Worm (Caenorhabditis elegans) whole organism, L1 larva: ENCODE results near the gene C17G10.13.

ENCODE experiments used
- ama-1 ChIP-seq: fragments of 150-350 bp; optimal IDR thresholded peaks from 2 replicates; lab custom pipeline; 2014
- ces-1 ChIP-seq: fragments of 150-350 bp; optimal IDR thresholded peaks from 2 replicates; lab custom pipeline; 2014; ENCODE audit warnings: missing biosample characterization, missing genetic modification reagents, missing genetic modification characterization
- egl-27 ChIP-seq, 2 experiments: fragments of 150-350 bp in 1 of 2; sonication (generic microtip); optimal IDR thresholded peaks; 3 replicates each; lab custom pipeline; 2017 to 2018; ENCODE audit warnings: missing biosample characterization in 2 of 2, missing genetic modification characterization in 2 of 2, missing genetic modification reagents in 2 of 2
- fos-1 ChIP-seq: fragments of 150-350 bp; optimal IDR thresholded peaks from 2 replicates; lab custom pipeline; 2014; ENCODE audit warnings: missing biosample characterization, missing genetic modification characterization
- jun-1 ChIP-seq: fragments of 150-350 bp; optimal IDR thresholded peaks from 2 replicates; lab custom pipeline; 2014; ENCODE audit warnings: missing biosample characterization, missing genetic modification reagents, missing genetic modification characterization
- swsn-7 ChIP-seq: sonication (generic microtip); optimal IDR thresholded peaks from 2 replicates; lab custom pipeline; 2016; ENCODE audit warnings: missing genetic modification characterization, missing compliant biosample characterization
- unc-130 ChIP-seq: fragments of 150-350 bp; optimal IDR thresholded peaks from 2 replicates; lab custom pipeline; 2017; ENCODE audit warnings: missing biosample characterization, missing genetic modification characterization, inconsistent platforms
- xbp-1 ChIP-seq: sonication (generic microtip); optimal IDR thresholded peaks from 2 replicates; lab custom pipeline; 2016; ENCODE audit warnings: missing genetic modification characterization, missing compliant biosample characterization
- zag-1 ChIP-seq: fragments of 150-350 bp; optimal IDR thresholded peaks from 2 replicates; lab custom pipeline; 2014; ENCODE audit warnings: missing biosample characterization, missing genetic modification characterization

DNA sequence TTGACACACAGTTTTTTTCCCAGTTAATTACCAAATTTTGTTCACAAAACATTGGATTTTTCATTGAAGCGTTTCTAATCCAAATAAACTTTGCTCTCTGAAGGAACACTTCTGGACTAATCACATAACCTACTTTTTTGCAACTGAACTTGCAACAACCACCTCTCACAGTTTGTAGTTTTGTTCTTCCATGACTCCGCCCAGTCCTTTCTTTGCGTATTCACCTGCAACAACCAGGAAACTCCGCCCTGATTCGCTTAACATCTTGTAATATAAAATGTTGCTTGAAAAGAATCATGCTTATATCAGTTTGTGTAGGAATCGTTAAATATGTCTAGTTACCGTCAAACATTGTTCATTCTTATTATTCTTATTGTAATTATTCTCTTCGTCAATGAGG lies 33.2 kb downstream of the C17G10.13 start, which contains the start of gene ins-11:
- no peak for TF ChIP-seq egl-27 (tag; optimal IDR thresholded peaks at IDR 0.05; lab: Kevin White, UChicago)
- TF ChIP-seq xbp-1 (tag; lab: Kevin White, UChicago): no peak
- TF ChIP-seq ama-1 (lab: Kevin White, UChicago): no peak
- TF ChIP-seq jun-1 (tag; lab: Kevin White, UChicago): no peak
- no peak for TF ChIP-seq unc-130 (tag; lab: Kevin White, UChicago)
- TF ChIP-seq swsn-7 (tag; lab: Kevin White, UChicago): no peak
- no peak for TF ChIP-seq ces-1 (GFP tag; lab: Kevin White, UChicago)
- no peak for TF ChIP-seq zag-1 (tag; lab: Kevin White, UChicago)
- no peak for TF ChIP-seq fos-1 (tag; lab: Kevin White, UChicago)
